Worm (Caenorhabditis elegans): ENCODE data around the gene str-206.

Gene str-206

DNA sequence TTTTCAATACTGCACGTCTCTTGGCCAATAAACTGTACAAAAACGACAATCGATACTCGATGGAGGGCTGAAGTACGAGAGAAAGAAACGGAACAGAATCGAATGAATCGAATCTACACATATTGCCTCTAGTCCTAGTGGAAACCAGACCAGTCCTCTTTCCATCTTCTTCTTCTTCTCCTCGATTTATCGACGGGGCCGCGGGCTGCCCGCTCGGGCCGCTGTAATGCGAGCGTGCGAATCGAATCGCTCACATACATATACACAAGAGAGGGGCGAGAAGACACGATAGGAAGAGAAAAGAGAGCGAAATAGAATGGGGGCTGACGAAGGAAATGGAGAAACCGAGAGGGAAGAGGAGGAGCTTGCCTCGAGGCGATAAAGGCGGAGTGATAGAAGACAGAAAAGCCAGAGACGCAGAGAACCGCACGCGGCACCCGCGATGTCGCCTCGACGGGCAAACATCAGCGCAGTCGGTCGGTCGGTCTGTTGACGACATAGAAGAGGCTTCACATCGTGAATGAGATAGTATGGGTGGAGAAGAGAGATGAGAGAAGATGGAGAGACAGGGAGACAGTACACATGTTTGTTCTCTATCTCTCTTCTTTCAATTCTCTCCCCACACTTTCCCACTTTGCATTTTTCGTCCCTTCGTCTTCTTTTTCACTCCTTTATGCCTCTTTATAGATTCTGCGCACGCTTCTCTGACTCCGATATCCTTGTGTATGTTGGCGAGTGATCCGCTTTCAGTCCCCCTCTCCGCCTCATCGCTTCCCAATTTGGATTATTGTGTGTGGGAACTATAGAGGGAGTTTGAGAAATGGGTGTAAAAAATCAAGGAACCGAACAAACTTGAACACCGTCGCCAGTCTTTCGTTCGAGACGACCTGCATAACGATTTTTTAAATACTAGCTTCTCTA, 9.7 kb downstream of the str-206 start (continued):
- TF ChIP-seq ekl-4 (GFP tag; IDR thresholded peaks at IDR 0.05): peak; percentile 52; the same call in 1 of the 2 replicates
- TF ChIP-seq ceh-100 (GFP tag; IDR thresholded peaks at IDR 0.05): no peak
- TF ChIP-seq ceh-40 (GFP tag; IDR thresholded peaks at IDR 0.05): no peak
- TF ChIP-seq snpc-3.4 (tag; optimal IDR thresholded peaks at IDR 0.05): peak; percentile 66
- TF ChIP-seq Y53G8AR.9 (GFP tag; conservative IDR thresholded peaks at IDR 0.05): peak; percentile 62; the same call in 1 of the 2 replicates
- peak; percentile 79 for TF ChIP-seq egl-18 (GFP tag; IDR thresholded peaks at IDR 0.05)
- TF ChIP-seq egl-44 (GFP tag; IDR thresholded peaks at IDR 0.05): peak; percentile 88
- 0 out of 2 replicates have a peak, but pooled peaks have one; percentile 48 for TF ChIP-seq sea-2 (GFP tag; IDR thresholded peaks at IDR 0.05)
- peak; percentile 44 for TF ChIP-seq lin-54 (GFP tag; optimal IDR thresholded peaks at IDR 0.05)
- TF ChIP-seq ceh-58 (GFP tag; IDR thresholded peaks at IDR 0.05): no peak
- peak; percentile 76 for TF ChIP-seq mcd-1 (GFP tag; IDR thresholded peaks at IDR 0.05)
- TF ChIP-seq cebp-2 (GFP tag; IDR thresholded peaks at IDR 0.05): no peak
- TF ChIP-seq ztf-25 (GFP tag; IDR thresholded peaks at IDR 0.05): no peak
- TF ChIP-seq nhr-80 (tag; optimal IDR thresholded peaks at IDR 0.05): peak; percentile 36
- TF ChIP-seq rpc-1 (optimal IDR thresholded peaks at IDR 0.05): no peak
- TF ChIP-seq rpc-1 (tag; optimal IDR thresholded peaks at IDR 0.05): no peak
- TF ChIP-seq C17E4.6 (GFP tag; IDR thresholded peaks at IDR 0.05): no peak; the same call in 1 of the 2 replicates
- peak; percentile 39; the same call in 1 of the 2 replicates for TF ChIP-seq Y95B8A.8 (GFP tag; IDR thresholded peaks at IDR 0.05)
- TF ChIP-seq dpff-1 (tag; optimal IDR thresholded peaks at IDR 0.05): no peak
- TF ChIP-seq aptf-3 (GFP tag; IDR thresholded peaks at IDR 0.05): no peak
- TF ChIP-seq nfya-1 (tag; optimal IDR thresholded peaks at IDR 0.05; ENCODE audit: borderline replicate concordance, insufficient read depth): no peak
- TF ChIP-seq Y79H2A.3 (GFP tag; conservative IDR thresholded peaks at IDR 0.05): no peak
- no peak for TF ChIP-seq T07F8.4 (tag; optimal IDR thresholded peaks at IDR 0.05)
- TF ChIP-seq lsy-27 (tag; optimal IDR thresholded peaks at IDR 0.05; ENCODE audit: borderline replicate concordance, insufficient read depth): no peak
- 0 out of 2 replicates have a peak, but pooled peaks have one; percentile 42 for TF ChIP-seq F39B2.1 (GFP tag; IDR thresholded peaks at IDR 0.05)
- peak; percentile 8; the same call in 1 of the 2 replicates for TF ChIP-seq let-526 (GFP tag; IDR thresholded peaks at IDR 0.05)
- peak; percentile 53; the same call in 1 of the 2 replicates for TF ChIP-seq lir-1 (GFP tag; conservative IDR thresholded peaks at IDR 0.05)
- TF ChIP-seq dpl-1 (GFP tag; optimal IDR thresholded peaks at IDR 0.05): no peak
- no peak for TF ChIP-seq Y53F4B.3 (GFP tag; IDR thresholded peaks at IDR 0.05)
- TF ChIP-seq bed-2 (GFP tag; IDR thresholded peaks at IDR 0.05): 0 out of 2 replicates have a peak, but pooled peaks have one; percentile 38
- TF ChIP-seq ets-4 (GFP tag; optimal IDR thresholded peaks at IDR 0.05): no peak
- peak; percentile 50; the same call in 1 of the 2 replicates for TF ChIP-seq madf-3 (GFP tag; IDR thresholded peaks at IDR 0.05)
- no peak for TF ChIP-seq B0019.2 (GFP tag; conservative IDR thresholded peaks at IDR 0.05)
- no peak for TF ChIP-seq ztf-28 (GFP tag; IDR thresholded peaks at IDR 0.05)
- peak; percentile 67 for TF ChIP-seq F22D6.2 (tag; optimal IDR thresholded peaks at IDR 0.05)
- no peak for TF ChIP-seq lsl-1 (GFP tag; optimal IDR thresholded peaks at IDR 0.05)
- TF ChIP-seq egrh-3 (GFP tag; IDR thresholded peaks at IDR 0.05): peak; percentile 87
- TF ChIP-seq F57C9.4 (tag; optimal IDR thresholded peaks at IDR 0.05): no peak
- peak; percentile 99 for TF ChIP-seq K12H6.12 (tag; optimal IDR thresholded peaks at IDR 0.05)
- TF ChIP-seq mel-28 (tag; optimal IDR thresholded peaks at IDR 0.05; ENCODE audit: borderline replicate concordance): no peak
- no peak for TF ChIP-seq B0261.1 (tag; optimal IDR thresholded peaks at IDR 0.05)
- TF ChIP-seq dox-1 (GFP tag; IDR thresholded peaks at IDR 0.05): peak; percentile 59; the same call in 1 of the 2 replicates
- peak in 1 of 2 experiments; percentile 49 for TF ChIP-seq let-607 (tag; optimal IDR thresholded peaks at IDR 0.05)
- peak; percentile 81; the same call in 1 of the 2 replicates for TF ChIP-seq K11D2.4 (GFP tag; IDR thresholded peaks at IDR 0.05)
- no peak for TF ChIP-seq ceh-79 (tag; optimal IDR thresholded peaks at IDR 0.05)
- TF ChIP-seq F10E7.11 (tag; optimal IDR thresholded peaks at IDR 0.05): no peak

Data from whole organism, young adult.